Fruit fly (Drosophila melanogaster): ENCODE measurements around the gene Pdxk.

DNA sequence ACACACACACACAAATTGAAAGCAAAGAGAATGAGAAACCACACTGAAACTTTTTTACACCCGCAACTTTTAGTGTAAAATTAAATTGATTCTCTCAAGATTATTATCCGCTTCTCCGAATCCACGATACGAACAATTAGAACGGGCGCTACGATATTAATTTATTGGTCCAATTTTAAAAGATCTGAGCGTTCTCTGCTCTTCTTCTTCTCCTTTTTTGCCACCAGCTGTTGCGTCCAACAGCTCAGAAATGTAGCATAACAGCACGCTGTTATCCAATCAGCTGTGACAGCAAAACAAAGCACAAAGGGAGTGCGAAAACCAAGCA is 1.4 kb upstream of the Pdxk start, which contains the start of the genes UGP and Svip:
- no peak for TF ChIP-seq h (GFP tag; optimal IDR thresholded peaks at IDR 0.05)
- TF ChIP-seq tai (GFP tag; optimal IDR thresholded peaks at IDR 0.05) = no peak
- no peak for TF ChIP-seq Vsx2 (GFP tag; optimal IDR thresholded peaks at IDR 0.05; ENCODE audit: partially characterized antibody)
- peak; percentile 56 for TF ChIP-seq brk (GFP tag; optimal IDR thresholded peaks at IDR 0.05)
- TF ChIP-seq lola (GFP tag; optimal IDR thresholded peaks at IDR 0.05) = no peak
- no peak for TF ChIP-seq usp (GFP tag; optimal IDR thresholded peaks at IDR 0.05)
- TF ChIP-seq fru (GFP tag; optimal IDR thresholded peaks at IDR 0.05) = no peak

All from whole organism, wandering third instar larva.